Fruit fly (Drosophila melanogaster): ENCODE data around the gene TTLL4B.
A peak's percentile ranks its signal among the peaks of the same experiment; 100 is the strongest.

The TTLL4B gene

DNA sequence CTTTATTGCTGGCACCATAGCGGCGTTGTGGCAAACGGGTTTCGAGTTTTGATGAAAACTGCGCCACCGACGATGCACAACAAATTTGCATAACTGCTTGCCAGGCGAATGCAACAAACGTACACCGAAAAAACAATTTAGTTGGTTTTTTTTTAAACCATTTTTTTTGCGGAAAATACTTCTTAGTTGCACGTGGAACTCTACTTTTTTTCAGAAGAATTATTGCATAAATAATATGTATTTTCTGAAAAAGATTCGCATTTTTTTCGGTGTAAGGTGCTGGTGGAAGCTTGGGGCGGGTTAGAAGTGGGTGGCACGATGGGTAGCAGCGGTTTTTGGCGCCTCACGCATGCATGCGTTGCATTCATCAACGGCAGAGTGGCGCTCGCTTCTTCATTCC, 18.7 kb downstream of the TTLL4B start (continued):
- no peak for TF ChIP-seq Eip75B (GFP tag; optimal IDR thresholded peaks at IDR 0.05)
- no peak for TF ChIP-seq CG1621 (tag; optimal IDR thresholded peaks at IDR 0.05)
- TF ChIP-seq CG6854 (GFP tag; optimal IDR thresholded peaks at IDR 0.05): no peak
- TF ChIP-seq CG7368 (GFP tag; optimal IDR thresholded peaks at IDR 0.05): no peak
- TF ChIP-seq CG4318 (GFP tag; optimal IDR thresholded peaks at IDR 0.05): peak; percentile 44
- peak; percentile 52 for TF ChIP-seq CG6276 (GFP tag; optimal IDR thresholded peaks at IDR 0.05)
- TF ChIP-seq CG9139 (GFP tag; optimal IDR thresholded peaks at IDR 0.05): no peak
- peak; percentile 15 for TF ChIP-seq CG31627 (GFP tag; optimal IDR thresholded peaks at IDR 0.05)
- peak; percentile 35 for TF ChIP-seq net (GFP tag; optimal IDR thresholded peaks at IDR 0.05)
- TF ChIP-seq CG8632 (GFP tag; optimal IDR thresholded peaks at IDR 0.05): no peak
- peak in 1 of 2 experiments; percentile 41 for TF ChIP-seq salr (GFP tag; optimal IDR thresholded peaks at IDR 0.05)
- peak; percentile 40 for TF ChIP-seq CG3919 (GFP tag; optimal IDR thresholded peaks at IDR 0.05)
- TF ChIP-seq Gug (GFP tag; IDR thresholded peaks at IDR 0.05): peak; percentile 62
- peak; percentile 62 for TF ChIP-seq CG10631 (GFP tag; optimal IDR thresholded peaks at IDR 0.05)
- no peak for TF ChIP-seq Ets96B (tag; optimal IDR thresholded peaks at IDR 0.05)
- TF ChIP-seq Eip93F (GFP tag; optimal IDR thresholded peaks at IDR 0.05): no peak
- TF ChIP-seq ss (GFP tag; optimal IDR thresholded peaks at IDR 0.05): no peak
- TF ChIP-seq CG8319 (GFP tag; optimal IDR thresholded peaks at IDR 0.05): no peak
- TF ChIP-seq Hr39 (GFP tag; optimal IDR thresholded peaks at IDR 0.05): peak; percentile 48
- no peak for TF ChIP-seq CG16779 (tag; optimal IDR thresholded peaks at IDR 0.05)
- TF ChIP-seq CG10669 (GFP tag; optimal IDR thresholded peaks at IDR 0.05): peak; percentile 6
- no peak for TF ChIP-seq fd59A (GFP tag; optimal IDR thresholded peaks at IDR 0.05)
- TF ChIP-seq eg (GFP tag; IDR thresholded peaks at IDR 0.05): peak; percentile 77
- no peak for TF ChIP-seq CG3032 (tag; optimal IDR thresholded peaks at IDR 0.05)
- TF ChIP-seq Eip78C (GFP tag): peak; percentile 64
- TF ChIP-seq Sox14 (GFP tag; optimal IDR thresholded peaks at IDR 0.05): peak; percentile 48
- TF ChIP-seq CG11294 (GFP tag; IDR thresholded peaks at IDR 0.05): peak; percentile 52; the same call in 1 of the 2 replicates
- peak; percentile 36 for TF ChIP-seq Lpt (GFP tag; optimal IDR thresholded peaks at IDR 0.05)
- peak; percentile 25 for TF ChIP-seq vri (GFP tag; optimal IDR thresholded peaks at IDR 0.05)
- TF ChIP-seq CG32006 (GFP tag; optimal IDR thresholded peaks at IDR 0.05): peak; percentile 83

DNA sequence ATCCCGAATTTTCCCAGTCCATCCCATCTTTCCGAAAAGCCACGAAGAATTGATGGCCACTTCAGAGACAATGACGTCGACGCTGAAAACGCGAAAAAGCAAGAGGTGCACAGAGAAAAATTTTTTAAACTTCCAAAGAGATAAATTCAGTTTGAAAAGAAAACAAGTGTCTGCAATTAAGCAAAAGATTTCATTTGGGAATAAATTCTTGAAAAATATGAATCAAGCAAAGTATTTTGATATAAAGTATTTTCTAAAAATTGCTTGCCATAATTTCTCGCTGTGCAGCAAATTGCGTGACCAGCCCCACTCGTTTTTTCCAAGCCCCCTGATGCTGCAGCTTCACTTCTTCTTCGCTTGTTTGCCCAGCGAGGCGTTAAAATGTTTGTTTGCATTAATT, 19.7 kb downstream of the TTLL4B start:
- TF ChIP-seq Hr39 (GFP tag; optimal IDR thresholded peaks at IDR 0.05) (peak; percentile 72), CG1621 (tag; optimal IDR thresholded peaks at IDR 0.05) (peak; percentile 31), CG11762 (GFP tag; optimal IDR thresholded peaks at IDR 0.05; ENCODE audit: insufficient read depth) (peak; percentile 43), CG8319 (GFP tag; optimal IDR thresholded peaks at IDR 0.05) (peak; percentile 4), fkh (GFP tag; optimal IDR thresholded peaks at IDR 0.05) (no peak), vri (GFP tag; optimal IDR thresholded peaks at IDR 0.05) (peak; percentile 40), CG3032 (tag; optimal IDR thresholded peaks at IDR 0.05) (peak; percentile 51), ss (GFP tag; optimal IDR thresholded peaks at IDR 0.05) (peak; percentile 36 to 84), acj6 (GFP tag; optimal IDR thresholded peaks at IDR 0.05) (peak; percentile 74), fd59A (GFP tag; optimal IDR thresholded peaks at IDR 0.05) (peak; percentile 43), esn (GFP tag; optimal IDR thresholded peaks at IDR 0.05) (peak; percentile 78), CG32006 (GFP tag; optimal IDR thresholded peaks at IDR 0.05) (peak; percentile 92), eg (GFP tag; IDR thresholded peaks at IDR 0.05) (peak; percentile 88), dac (GFP tag; optimal IDR thresholded peaks at IDR 0.05) (peak; percentile 78), pdm3 (GFP tag; optimal IDR thresholded peaks at IDR 0.05) (peak; percentile 74), Hr4 (GFP tag; optimal IDR thresholded peaks at IDR 0.05) (peak; percentile 82), CG6276 (GFP tag; optimal IDR thresholded peaks at IDR 0.05) (peak; percentile 60), Hr38 (GFP tag; optimal IDR thresholded peaks at IDR 0.05) (peak; percentile 32), CG3919 (GFP tag; optimal IDR thresholded peaks at IDR 0.05) (peak; percentile 69), spab (GFP tag; optimal IDR thresholded peaks at IDR 0.05) (peak; percentile 46), Eip78C (GFP tag) (peak; percentile 90), dsx (GFP tag; optimal IDR thresholded peaks at IDR 0.05; ENCODE audit: poor library complexity, severe bottlenecking) (peak; percentile 40), Sox102F (GFP tag; optimal IDR thresholded peaks at IDR 0.05) (peak; percentile 72), CG11294 (GFP tag; IDR thresholded peaks at IDR 0.05) (0 out of 2 replicates have a peak, but pooled peaks have one; percentile 50), Ets21C (GFP tag; optimal IDR thresholded peaks at IDR 0.05) (peak; percentile 58), Ets96B (tag; optimal IDR thresholded peaks at IDR 0.05) (peak; percentile 44), topi (GFP tag; optimal IDR thresholded peaks at IDR 0.05) (peak; percentile 70), Met (GFP tag; optimal IDR thresholded peaks at IDR 0.05) (peak; percentile 64), CG7368 (GFP tag; optimal IDR thresholded peaks at IDR 0.05) (peak; percentile 17), Lpt (GFP tag; optimal IDR thresholded peaks at IDR 0.05) (peak; percentile 53), CG6792 (GFP tag; optimal IDR thresholded peaks at IDR 0.05) (peak; percentile 66), Eip93F (GFP tag; optimal IDR thresholded peaks at IDR 0.05) (no peak), fd85E (GFP tag; optimal IDR thresholded peaks at IDR 0.05) (no peak), cyc (GFP tag; optimal IDR thresholded peaks at IDR 0.05) (peak; percentile 61), CG15336 (GFP tag; IDR thresholded peaks at IDR 0.05) (peak; percentile 89), Eip75B (GFP tag; optimal IDR thresholded peaks at IDR 0.05) (peak; percentile 57)
